Worm (Caenorhabditis elegans): Measurements from ENCODE around the gene F09C6.14.

DNA sequence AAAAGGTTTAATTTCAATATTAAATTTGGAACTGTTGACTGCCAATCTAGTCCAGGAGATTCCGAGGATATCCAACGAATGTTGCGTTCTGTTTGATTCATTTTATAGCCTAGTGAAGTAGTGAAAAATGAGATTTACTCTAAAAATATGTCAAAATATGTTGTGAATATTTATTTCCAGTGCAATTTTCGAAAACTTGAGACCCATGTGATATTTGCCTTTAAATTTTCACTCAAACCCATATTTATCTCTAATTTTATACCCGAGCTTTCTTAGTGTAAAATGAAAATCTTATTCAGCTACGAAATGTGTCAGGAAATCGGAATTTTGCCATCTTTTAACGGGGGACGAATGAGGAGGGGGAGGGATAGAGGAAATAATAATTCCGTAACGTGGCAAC, 29.1 kb downstream of the F09C6.14 start, which contains the start of gene F09C6.16:
- TF ChIP-seq lin-13 (tag; optimal IDR thresholded peaks at IDR 0.05) (no peak), elt-3 (tag; optimal IDR thresholded peaks at IDR 0.05) (no peak), elt-1 (tag; optimal IDR thresholded peaks at IDR 0.05; ENCODE audit: borderline replicate concordance, insufficient read depth) (no peak), ztf-11 (tag; optimal IDR thresholded peaks at IDR 0.05) (no peak), ces-1 (GFP tag; optimal IDR thresholded peaks at IDR 0.05) (no peak), mab-5 (tag; optimal IDR thresholded peaks at IDR 0.05) (no peak), nhr-28 (tag; optimal IDR thresholded peaks at IDR 0.05) (no peak), sptf-1 (tag; optimal IDR thresholded peaks at IDR 0.05) (no peak), M03D4.4 (tag; optimal IDR thresholded peaks at IDR 0.05) (no peak), mep-1 (tag; optimal IDR thresholded peaks at IDR 0.05) (no peak)
